Fruit fly (Drosophila melanogaster) whole organism, embryonic: ENCODE measurements around the gene Idi.

Experiments
- Ada2b ChIP-seq: fragments of 200-800 bp; sonication (Bioruptor generic); IDR thresholded peaks from 2 replicates; pipeline ENCODE4 v1.3.6; 2022; ENCODE audit warnings: missing biosample characterization, missing genetic modification characterization
- Aef1 ChIP-seq: fragments of 200-800 bp; sonication (Bioruptor generic); IDR thresholded peaks from 3 replicates; pipeline ENCODE4 v1.3.6; 2022; ENCODE audit warnings: missing biosample characterization, missing genetic modification characterization
- Asciz ChIP-seq: fragments of 200-800 bp; sonication (Bioruptor generic); optimal IDR thresholded peaks from 2 replicates; lab custom pipeline; 2017; ENCODE audit warnings: missing biosample characterization, mild to moderate bottlenecking, missing genetic modification characterization, missing genetic modification reagents
- C15 ChIP-seq: fragments of 200-800 bp; sonication (Bioruptor generic); IDR thresholded peaks from 3 replicates; pipeline ENCODE4 v1.3.6; 2022; ENCODE audit warnings: missing biosample characterization, missing genetic modification characterization
- CG10462 ChIP-seq: fragments of 200-800 bp; sonication (Bioruptor generic); optimal IDR thresholded peaks from 2 replicates; lab custom pipeline; 2016; ENCODE audit warnings: missing biosample characterization, missing genetic modification characterization
- CG10979 ChIP-seq: fragments of 200-800 bp; sonication (Bioruptor generic); optimal IDR thresholded peaks from 2 replicates; lab custom pipeline; 2018; ENCODE audit warnings: missing biosample characterization, mild to moderate bottlenecking, missing genetic modification characterization, moderate library complexity
- CG11560 ChIP-seq: fragments of 200-800 bp; sonication (Bioruptor generic); IDR thresholded peaks from 3 replicates; pipeline ENCODE4 v1.3.6; 2022; ENCODE audit warnings: missing biosample characterization, missing genetic modification characterization
- CG12942 ChIP-seq: fragments of 200-800 bp; sonication (Bioruptor generic); optimal IDR thresholded peaks from 3 replicates; lab custom pipeline; 2016; ENCODE audit warnings: missing biosample characterization, missing genetic modification characterization
- CG13296 ChIP-seq: fragments of 200-800 bp; sonication (Bioruptor generic); optimal IDR thresholded peaks from 3 replicates; lab custom pipeline; 2018; ENCODE audit warnings: missing biosample characterization, mild to moderate bottlenecking, missing genetic modification characterization
- CG1529 ChIP-seq: fragments of 200-800 bp; sonication (Bioruptor generic); optimal IDR thresholded peaks from 3 replicates; lab custom pipeline; 2018; ENCODE audit warnings: missing biosample characterization, missing genetic modification characterization
- CG15479 ChIP-seq: fragments of 200-800 bp; sonication (Bioruptor generic); optimal IDR thresholded peaks from 3 replicates; lab custom pipeline; 2019; ENCODE audit warnings: missing biosample characterization, mild to moderate bottlenecking, missing genetic modification characterization, moderate library complexity
- CG17359 ChIP-seq: fragments of 200-800 bp; sonication (Bioruptor generic); optimal IDR thresholded peaks from 3 replicates; lab custom pipeline; 2018; ENCODE audit warnings: missing biosample characterization, mild to moderate bottlenecking, missing genetic modification characterization, moderate library complexity
- CG2120 ChIP-seq: fragments of 200-800 bp; sonication (Bioruptor generic); optimal IDR thresholded peaks from 3 replicates; lab custom pipeline; 2016; ENCODE audit warnings: missing biosample characterization, missing genetic modification characterization
- CG30431 ChIP-seq: fragments of 200-800 bp; sonication (Bioruptor generic); optimal IDR thresholded peaks from 2 replicates; lab custom pipeline; 2017; ENCODE audit warnings: missing biosample characterization, missing genetic modification characterization
- CG4424 ChIP-seq: fragments of 200-800 bp; sonication (Bioruptor generic); optimal IDR thresholded peaks from 3 replicates; lab custom pipeline; 2016; ENCODE audit warnings: missing biosample characterization, missing genetic modification characterization
- CG4707 ChIP-seq: fragments of 200-800 bp; sonication (Bioruptor generic); optimal IDR thresholded peaks from 2 replicates; lab custom pipeline; 2018; ENCODE audit warnings: missing biosample characterization, mild to moderate bottlenecking, missing genetic modification characterization, moderate library complexity
- CG4854 ChIP-seq: fragments of 200-800 bp; sonication (Bioruptor generic); optimal IDR thresholded peaks from 2 replicates; lab custom pipeline; 2016; ENCODE audit warnings: missing biosample characterization, missing genetic modification characterization, inconsistent platforms
- CG6175 ChIP-seq: fragments of 200-800 bp; sonication (Bioruptor generic); IDR thresholded peaks from 3 replicates; pipeline ENCODE4 v1.3.6; 2022; ENCODE audit warnings: missing biosample characterization, missing genetic modification characterization
- CG7987 ChIP-seq: fragments of 200-800 bp; sonication (Bioruptor generic); optimal IDR thresholded peaks from 2 replicates; lab custom pipeline; 2018; ENCODE audit warnings: missing biosample characterization, mild to moderate bottlenecking, missing genetic modification characterization, moderate library complexity
- CG9797 ChIP-seq: fragments of 200-800 bp; sonication (Bioruptor generic); optimal IDR thresholded peaks from 3 replicates; lab custom pipeline; 2018; ENCODE audit warnings: missing biosample characterization, mild to moderate bottlenecking, missing genetic modification characterization
- Doc2 ChIP-seq: fragments of 200-800 bp; sonication (Bioruptor generic); IDR thresholded peaks from 2 replicates; pipeline ENCODE4 v1.3.6; 2022; ENCODE audit warnings: missing biosample characterization, missing genetic modification characterization
- Elba2 ChIP-seq: fragments of 200-800 bp; sonication (Bioruptor generic); optimal IDR thresholded peaks from 3 replicates; lab custom pipeline; 2016; ENCODE audit warnings: missing biosample characterization, missing genetic modification characterization
- Ets97D ChIP-seq: fragments of 200-800 bp; sonication (Bioruptor generic); optimal IDR thresholded peaks from 3 replicates; lab custom pipeline; 2016; ENCODE audit warnings: missing biosample characterization, missing genetic modification characterization
- Fer1 ChIP-seq: fragments of 200-800 bp; sonication (Bioruptor generic); optimal IDR thresholded peaks from 2 replicates; lab custom pipeline; 2017; ENCODE audit warnings: missing biosample characterization, mild to moderate bottlenecking, missing genetic modification characterization
- Fer3 ChIP-seq: fragments of 200-800 bp; sonication (Bioruptor generic); optimal IDR thresholded peaks from 2 replicates; lab custom pipeline; 2018; ENCODE audit warnings: missing biosample characterization, mild to moderate bottlenecking, missing genetic modification characterization, moderate library complexity
- Kr ChIP-seq: fragments of 200-800 bp; sonication (Bioruptor generic); optimal IDR thresholded peaks from 2 replicates; lab custom pipeline; 2017; ENCODE audit warnings: missing biosample characterization, mild to moderate bottlenecking, missing genetic modification characterization
- Neu2 ChIP-seq: fragments of 200-800 bp; sonication (Bioruptor generic); optimal IDR thresholded peaks from 3 replicates; lab custom pipeline; 2016; ENCODE audit warnings: missing biosample characterization, missing genetic modification characterization, borderline replicate concordance
- Nf-YB ChIP-seq: fragments of 200-800 bp; sonication (Bioruptor generic); optimal IDR thresholded peaks from 3 replicates; lab custom pipeline; 2019; ENCODE audit warnings: missing biosample characterization, mild to moderate bottlenecking, missing genetic modification characterization, moderate library complexity
- Sry-δ ChIP-seq: fragments of 200-800 bp; sonication (Bioruptor generic); optimal IDR thresholded peaks from 2 replicates; lab custom pipeline; 2016; ENCODE audit warnings: missing biosample characterization, missing genetic modification characterization
- ac ChIP-seq: fragments of 200-800 bp; sonication (Bioruptor generic); optimal IDR thresholded peaks from 3 replicates; lab custom pipeline; 2017; ENCODE audit warnings: missing biosample characterization, mild to moderate bottlenecking, missing genetic modification characterization
- bab2 ChIP-seq: fragments of 200-800 bp; sonication (Bioruptor generic); optimal IDR thresholded peaks from 2 replicates; lab custom pipeline; 2016; ENCODE audit warnings: missing biosample characterization, missing genetic modification characterization
- btn ChIP-seq: fragments of 200-800 bp; sonication (Bioruptor generic); optimal IDR thresholded peaks from 2 replicates; lab custom pipeline; 2016; ENCODE audit warnings: missing biosample characterization, missing genetic modification characterization
- cg ChIP-seq: fragments of 200-800 bp; sonication (Bioruptor generic); optimal IDR thresholded peaks from 3 replicates; lab custom pipeline; 2019; ENCODE audit warnings: missing biosample characterization, mild to moderate bottlenecking, missing genetic modification characterization, moderate library complexity
- chn ChIP-seq: fragments of 200-800 bp; sonication (Bioruptor generic); optimal IDR thresholded peaks from 2 replicates; lab custom pipeline; 2016; ENCODE audit warnings: missing biosample characterization, missing genetic modification characterization
- ci ChIP-seq: fragments of 200-800 bp; sonication (Bioruptor generic); IDR thresholded peaks from 3 replicates; pipeline ENCODE4 v1.3.6; 2022; ENCODE audit warnings: missing biosample characterization, missing genetic modification characterization
- croc ChIP-seq: fragments of 200-800 bp; sonication (Bioruptor generic); conservative IDR thresholded peaks from 3 replicates; pipeline ENCODE4 v1.3.6; 2022; ENCODE audit warnings: missing biosample characterization, missing genetic modification characterization
- crol ChIP-seq: fragments of 200-800 bp; sonication (Bioruptor generic); IDR thresholded peaks from 2 replicates; pipeline ENCODE4 v1.3.6; 2022; ENCODE audit warnings: missing biosample characterization, missing genetic modification characterization
- disco-r ChIP-seq: fragments of 200-800 bp; sonication (Bioruptor generic); optimal IDR thresholded peaks from 2 replicates; lab custom pipeline; 2016; ENCODE audit warnings: missing biosample characterization, missing genetic modification characterization
- dpn ChIP-seq, 2 experiments: fragments of 200-800 bp; sonication (Bioruptor generic); optimal IDR thresholded peaks; 3 replicates each; lab custom pipeline; 2016; ENCODE audit warnings: missing biosample characterization in 2 of 2, missing genetic modification characterization in 2 of 2
- dysf ChIP-seq: fragments of 200-800 bp; sonication (Bioruptor generic); IDR thresholded peaks from 3 replicates; pipeline ENCODE4 v1.3.6; 2022; ENCODE audit warnings: missing biosample characterization, missing genetic modification characterization
- ftz-f1 ChIP-seq: fragments of 200-800 bp; sonication (Bioruptor generic); optimal IDR thresholded peaks from 2 replicates; lab custom pipeline; 2016; ENCODE audit warnings: missing biosample characterization, missing genetic modification characterization
- gcm ChIP-seq: fragments of 200-800 bp; sonication (Bioruptor generic); optimal IDR thresholded peaks from 2 replicates; lab custom pipeline; 2019; ENCODE audit warnings: missing biosample characterization, mild to moderate bottlenecking, missing genetic modification characterization, moderate library complexity
- lmd ChIP-seq: fragments of 200-800 bp; sonication (Bioruptor generic); IDR thresholded peaks from 2 replicates; pipeline ENCODE4 v1.3.6; 2022; ENCODE audit warnings: missing biosample characterization, missing genetic modification characterization
- oc ChIP-seq: fragments of 200-800 bp; sonication (Bioruptor generic); optimal IDR thresholded peaks from 2 replicates; lab custom pipeline; 2018; ENCODE audit warnings: missing biosample characterization, mild to moderate bottlenecking, missing genetic modification characterization, moderate library complexity
- odd ChIP-seq: fragments of 200-800 bp; sonication (Bioruptor generic); optimal IDR thresholded peaks from 2 replicates; lab custom pipeline; 2017; ENCODE audit warnings: missing biosample characterization, mild to moderate bottlenecking, missing genetic modification characterization
- org-1 ChIP-seq: fragments of 200-800 bp; sonication (Bioruptor generic); optimal IDR thresholded peaks from 2 replicates; lab custom pipeline; 2017; ENCODE audit warnings: missing biosample characterization, missing genetic modification characterization
- pita ChIP-seq: fragments of 200-800 bp; sonication (Bioruptor generic); optimal IDR thresholded peaks from 2 replicates; lab custom pipeline; 2017; ENCODE audit warnings: missing biosample characterization, mild to moderate bottlenecking, missing genetic modification characterization
- ranshi ChIP-seq: fragments of 200-800 bp; sonication (Bioruptor generic); IDR thresholded peaks from 2 replicates; pipeline ENCODE4 v1.3.6; 2022; ENCODE audit warnings: missing biosample characterization, missing genetic modification characterization
- rib ChIP-seq: fragments of 200-800 bp; sonication (Bioruptor generic); IDR thresholded peaks from 2 replicates; pipeline ENCODE4 v1.3.6; 2022; ENCODE audit warnings: missing biosample characterization, missing genetic modification characterization
- row ChIP-seq: fragments of 200-800 bp; sonication (Bioruptor generic); IDR thresholded peaks from 3 replicates; pipeline ENCODE4 v1.3.6; 2022; ENCODE audit warnings: missing biosample characterization, missing genetic modification characterization
- so ChIP-seq: fragments of 200-800 bp; sonication (Bioruptor generic); IDR thresholded peaks from 3 replicates; pipeline ENCODE4 v1.3.6; 2022; ENCODE audit warnings: missing biosample characterization, missing genetic modification characterization
- tup ChIP-seq: fragments of 200-800 bp; sonication (Bioruptor generic); optimal IDR thresholded peaks from 2 replicates; lab custom pipeline; 2016; ENCODE audit warnings: missing biosample characterization, mild to moderate bottlenecking, missing genetic modification characterization, moderate library complexity
- yki ChIP-seq: fragments of >200 bp; optimal IDR thresholded peaks from 3 replicates; lab custom pipeline; 2018

Gene Idi

dm6 chr3R:21263177-21263576 is 6.7 kb upstream of the Idi start (continued):
- TF ChIP-seq cg (GFP tag; lab: Kevin White, UChicago) (peak; percentile 19), pita (GFP tag; lab: Kevin White, UChicago) (no peak), dysf (GFP tag; lab: Robert Waterston, UW) (peak; percentile 38; the same call in 1 of the 3 replicates), Doc2 (GFP tag; lab: Robert Waterston, UW) (no peak), odd (GFP tag; lab: Kevin White, UChicago) (peak; percentile 31), row (GFP tag; lab: Robert Waterston, UW) (no peak), Kr (no peak), Ets97D (GFP tag; lab: Kevin White, UChicago) (peak; percentile 90), so (GFP tag; lab: Robert Waterston, UW) (0 out of 3 replicates have a peak, but pooled peaks have one; percentile 35), Asciz (GFP tag; lab: Kevin White, UChicago) (peak; percentile 37), tup (GFP tag; lab: Kevin White, UChicago) (no peak), bab2 (no peak), ranshi (GFP tag; lab: Robert Waterston, UW) (peak; percentile 57; the same call in 1 of the 2 replicates), dpn (GFP tag; optimal IDR thresholded peaks at IDR 0.05; lab: Kevin White, UChicago) (no peak), CG10979 (peak; percentile 12), Fer1 (peak; percentile 14), CG4424 (GFP tag; lab: Kevin White, UChicago) (no peak), Fer3 (peak; percentile 40), CG15479 (no peak), lmd (peak; percentile 27; the same call in 1 of the 2 replicates), CG11560 (tag; lab: Robert Waterston, UW) (no peak), CG17359 (tag; lab: Kevin White, UChicago) (peak; percentile 40), disco-r (GFP tag; lab: Kevin White, UChicago) (no peak), CG10462 (GFP tag; lab: Kevin White, UChicago) (no peak), CG4707 (GFP tag; lab: Kevin White, UChicago) (peak; percentile 31), oc (no peak), ftz-f1 (no peak), Nf-YB (peak; percentile 17), CG2120 (no peak), CG13296 (GFP tag; lab: Kevin White, UChicago) (peak; percentile 7), CG4854 (GFP tag; lab: Kevin White, UChicago) (no peak), CG12942 (GFP tag; lab: Kevin White, UChicago) (no peak), C15 (GFP tag; lab: Robert Waterston, UW) (no peak), CG7987 (GFP tag; lab: Kevin White, UChicago) (peak; percentile 48), CG1529 (peak; percentile 37), ci (GFP tag; lab: Robert Waterston, UW) (peak; percentile 85), crol (GFP tag; lab: Robert Waterston, UW) (no peak), Neu2 (GFP tag; lab: Kevin White, UChicago) (no peak), yki (lab: Kevin White, UChicago) (no peak), croc (no peak), CG30431 (no peak), btn (no peak), Aef1 (GFP tag; lab: Robert Waterston, UW) (no peak), CG9797 (GFP tag; lab: Kevin White, UChicago) (no peak), Elba2 (no peak), Ada2b (GFP tag; lab: Robert Waterston, UW) (peak; percentile 37; the same call in 1 of the 2 replicates), Sry-δ (no peak), chn (no peak), gcm (peak; percentile 32), CG6175 (GFP tag; lab: Robert Waterston, UW) (no peak), org-1 (GFP tag; lab: Kevin White, UChicago) (no peak), ac (peak; percentile 35), rib (no peak)
